Worm (Caenorhabditis elegans) whole organism, L4 larva: ENCODE data around the gene fkb-6.

Experiments
- F10B5.3 ChIP-seq: sonication (generic microtip); optimal IDR thresholded peaks from 2 replicates; lab custom pipeline; 2016; ENCODE audit warnings: mild to moderate bottlenecking, missing genetic modification characterization, missing compliant biosample characterization
- Y75B8A.6 ChIP-seq: fragments of 200-800 bp; sonication (Bioruptor generic); IDR thresholded peaks from 2 replicates; pipeline ENCODE4 v1.3.6; 2022; ENCODE audit warnings: missing genetic modification reagents, missing genetic modification characterization, missing compliant biosample characterization
- ZK546.5 ChIP-seq, 2 experiments: sonication (generic microtip); optimal IDR thresholded peaks; 2 replicates each; lab custom pipeline; 2017; ENCODE audit warnings: missing biosample characterization in 2 of 2, missing genetic modification characterization in 2 of 2
- ces-1 ChIP-seq: fragments of 150-350 bp; sonication (generic microtip); optimal IDR thresholded peaks from 4 replicates; lab custom pipeline; 2014; ENCODE audit warnings: missing biosample characterization, missing genetic modification reagents, missing genetic modification characterization
- daf-12 ChIP-seq: fragments of 150-350 bp; optimal IDR thresholded peaks from 2 replicates; lab custom pipeline; 2014; ENCODE audit warnings: missing biosample characterization, missing genetic modification reagents, missing genetic modification characterization
- dpl-1 ChIP-seq: fragments of 150-350 bp; optimal IDR thresholded peaks from 2 replicates; lab custom pipeline; 2014; ENCODE audit warnings: missing biosample characterization, missing genetic modification reagents, missing genetic modification characterization
- fkh-10 ChIP-seq: fragments of 150-350 bp; optimal IDR thresholded peaks from 2 replicates; lab custom pipeline; 2014; ENCODE audit warnings: missing biosample characterization, missing genetic modification reagents, missing genetic modification characterization
- hmg-1.1 ChIP-seq: fragments of 200-800 bp; sonication (Bioruptor generic); IDR thresholded peaks from 2 replicates; pipeline ENCODE4 v1.3.6; 2022; ENCODE audit warnings: missing genetic modification reagents, missing genetic modification characterization, missing compliant biosample characterization
- lir-3 ChIP-seq: sonication (generic microtip); optimal IDR thresholded peaks from 2 replicates; lab custom pipeline; 2016; ENCODE audit warnings: mild to moderate bottlenecking, missing genetic modification characterization, missing compliant biosample characterization
- mdl-1 ChIP-seq, 2 experiments: fragments of 150-350 bp in 1 of 2; sonication (generic microtip) in 1 of 2; optimal IDR thresholded peaks; 2 replicates each; lab custom pipeline; 2014 to 2017; ENCODE audit warnings: missing biosample characterization in 2 of 2, missing genetic modification characterization in 2 of 2
- mep-1 ChIP-seq: fragments of 150-350 bp; sonication (generic microtip); optimal IDR thresholded peaks from 3 replicates; lab custom pipeline; 2014; ENCODE audit warnings: missing biosample characterization, missing genetic modification characterization
- saeg-2 ChIP-seq: fragments of 200-800 bp; sonication (Bioruptor generic); IDR thresholded peaks from 2 replicates; pipeline ENCODE4 v1.3.6; 2022; ENCODE audit warnings: missing genetic modification reagents, missing genetic modification characterization, missing compliant biosample characterization
- unc-130 ChIP-seq: sonication (generic microtip); optimal IDR thresholded peaks from 2 replicates; lab custom pipeline; 2016; ENCODE audit warnings: missing genetic modification reagents, missing genetic modification characterization, missing compliant biosample characterization

DNA sequence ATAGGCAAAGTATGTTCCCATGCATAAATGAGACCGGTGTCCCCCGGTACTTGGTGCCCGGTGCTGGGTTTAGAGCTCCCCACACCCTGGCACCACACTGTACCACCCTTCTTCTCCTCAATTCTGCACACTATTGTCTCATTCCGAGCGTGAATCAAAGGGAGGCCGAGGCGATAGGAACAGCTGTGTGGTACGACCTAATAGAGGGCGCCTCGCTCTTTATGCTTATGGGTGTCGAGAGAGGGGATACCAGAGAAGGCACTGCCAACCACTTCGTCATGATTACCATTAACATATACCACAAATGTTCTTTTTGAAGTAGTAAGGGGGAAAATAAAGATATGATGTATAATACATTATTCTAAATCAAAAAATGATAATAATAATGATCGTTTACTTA is 24.7 kb downstream of the fkb-6 start:
- TF ChIP-seq lir-3 (tag; lab: Kevin White, UChicago) = no peak
- no peak for TF ChIP-seq daf-12
- TF ChIP-seq saeg-2 = no peak
- no peak for TF ChIP-seq ces-1 (GFP tag; lab: Kevin White, UChicago)
- TF ChIP-seq mep-1 = no peak
- TF ChIP-seq ZK546.5 (tag; optimal IDR thresholded peaks at IDR 0.05; lab: Kevin White, UChicago) = no peak
- TF ChIP-seq unc-130 (GFP tag; lab: Kevin White, UChicago) = no peak
- no peak for TF ChIP-seq Y75B8A.6
- TF ChIP-seq dpl-1 (GFP tag; lab: Kevin White, UChicago) = no peak
- no peak for TF ChIP-seq fkh-10
- TF ChIP-seq mdl-1 (tag; optimal IDR thresholded peaks at IDR 0.05; lab: Kevin White, UChicago) = no peak
- TF ChIP-seq F10B5.3 (tag; lab: Kevin White, UChicago) = no peak
- TF ChIP-seq hmg-1.1 (GFP tag; lab: Robert Waterston, UW) = no peak
